Worm (Caenorhabditis elegans): ENCODE results near the gene R09D1.14.

R09D1.14 gene

DNA sequence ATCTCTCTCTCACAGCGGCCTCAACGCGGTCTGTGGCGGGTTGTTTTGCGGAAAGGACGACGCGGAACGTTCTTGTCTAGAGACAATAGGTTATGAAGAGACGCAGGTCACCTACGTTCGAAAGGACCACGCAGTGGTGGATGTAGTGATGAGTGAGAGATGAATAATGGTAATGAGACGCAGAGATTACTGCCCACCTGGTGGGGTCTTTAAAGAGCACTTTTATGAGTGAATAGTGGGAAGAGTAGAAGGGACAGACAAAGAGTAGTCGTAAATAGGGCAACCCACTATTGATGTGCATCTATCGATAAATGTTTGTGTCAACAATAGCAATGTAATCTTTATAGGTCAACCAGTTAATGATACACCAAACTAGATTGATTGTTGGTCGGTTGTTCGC lies 31.7 kb upstream of the R09D1.14 start (continued):
- TF ChIP-seq sox-2 (GFP tag; IDR thresholded peaks at IDR 0.05) (peak; percentile 32; the same call in 1 of the 2 replicates), ttx-3 (tag; optimal IDR thresholded peaks at IDR 0.05) (no peak), ahr-1 (tag; optimal IDR thresholded peaks at IDR 0.05) (no peak), unc-86 (tag; optimal IDR thresholded peaks at IDR 0.05) (no peak), hlh-15 (tag; optimal IDR thresholded peaks at IDR 0.05) (no peak), ceh-22 (tag; optimal IDR thresholded peaks at IDR 0.05) (peak; percentile 29), ceh-2 (tag; optimal IDR thresholded peaks at IDR 0.05) (peak; percentile 36), elt-4 (tag; optimal IDR thresholded peaks at IDR 0.05) (no peak), ceh-34 (tag; optimal IDR thresholded peaks at IDR 0.05) (no peak), odd-2 (tag; optimal IDR thresholded peaks at IDR 0.05) (no peak), nfya-1 (tag; optimal IDR thresholded peaks at IDR 0.05) (peak; percentile 31), syd-9 (tag; optimal IDR thresholded peaks at IDR 0.05) (no peak), hlh-6 (tag; optimal IDR thresholded peaks at IDR 0.05) (no peak), unc-55 (GFP tag; optimal IDR thresholded peaks at IDR 0.05) (peak; percentile 51), pax-1 (tag; optimal IDR thresholded peaks at IDR 0.05) (no peak), fax-1 (tag; optimal IDR thresholded peaks at IDR 0.05) (no peak)

DNA sequence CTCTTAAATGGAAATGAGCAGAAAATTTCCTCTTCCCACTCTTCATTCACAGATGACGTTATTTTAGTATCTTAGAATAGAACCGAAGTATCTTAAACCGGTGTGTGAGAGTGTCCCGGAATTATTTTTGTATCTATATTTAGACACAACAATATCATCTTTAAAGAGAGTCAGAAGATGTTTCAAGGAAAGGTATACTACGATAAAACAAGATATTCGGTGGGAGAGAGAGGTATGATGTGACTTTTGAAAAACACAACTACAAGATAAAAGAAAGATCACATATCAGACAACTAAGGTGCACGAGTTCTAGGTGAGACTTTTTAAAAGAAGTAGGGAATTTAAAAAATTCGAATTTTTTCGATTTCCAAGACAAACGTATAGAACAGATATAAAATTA lies 31.2 kb upstream of the R09D1.14 start:
- TF ChIP-seq syd-9 (tag; optimal IDR thresholded peaks at IDR 0.05): no peak
- no peak for TF ChIP-seq ref-2 (tag; optimal IDR thresholded peaks at IDR 0.05)
- no peak for TF ChIP-seq ceh-18 (tag; optimal IDR thresholded peaks at IDR 0.05)
- no peak for TF ChIP-seq unc-3 (GFP tag; conservative IDR thresholded peaks at IDR 0.05)
- TF ChIP-seq unc-3 (tag; optimal IDR thresholded peaks at IDR 0.05): no peak
- no peak for TF ChIP-seq C38D4.7 (GFP tag; optimal IDR thresholded peaks at IDR 0.05)
- TF ChIP-seq ceh-24 (tag; optimal IDR thresholded peaks at IDR 0.05): no peak
- no peak for TF ChIP-seq Y22D7AL.16 (tag; optimal IDR thresholded peaks at IDR 0.05)
- TF ChIP-seq pat-9 (tag; optimal IDR thresholded peaks at IDR 0.05): no peak
- no peak for TF ChIP-seq dmd-4 (tag; optimal IDR thresholded peaks at IDR 0.05; ENCODE audit: borderline replicate concordance)
- no peak for TF ChIP-seq ceh-19 (GFP tag; optimal IDR thresholded peaks at IDR 0.05)
- no peak for TF ChIP-seq pha-2 (tag; optimal IDR thresholded peaks at IDR 0.05)
- no peak for TF ChIP-seq npax-4 (tag; optimal IDR thresholded peaks at IDR 0.05)
- TF ChIP-seq T23F11.4 (GFP tag; optimal IDR thresholded peaks at IDR 0.05): no peak

DNA sequence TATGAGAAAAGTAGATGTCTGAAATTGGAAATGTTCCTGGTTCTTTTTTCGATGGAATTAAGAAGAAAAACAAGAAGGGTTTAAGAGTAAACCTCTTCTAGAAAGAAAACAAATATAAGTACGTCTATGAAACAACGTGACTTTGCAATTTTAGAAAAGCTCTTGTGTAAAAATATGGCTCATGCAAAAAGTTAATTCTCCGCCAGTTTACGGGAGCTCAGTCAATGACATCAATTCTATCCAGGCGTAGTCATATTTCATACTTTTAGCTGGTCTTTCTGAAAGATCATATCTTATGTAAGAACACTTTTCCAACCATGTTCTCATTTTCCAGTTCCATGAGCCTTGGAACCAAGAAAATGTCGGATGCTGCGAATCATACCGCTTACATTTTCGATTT lies 30.6 kb upstream of the R09D1.14 start:
- TF ChIP-seq ceh-6 (GFP tag; optimal IDR thresholded peaks at IDR 0.05) (no peak), pros-1 (tag; optimal IDR thresholded peaks at IDR 0.05) (no peak), ceh-22 (tag; optimal IDR thresholded peaks at IDR 0.05) (no peak), ceh-18 (tag; optimal IDR thresholded peaks at IDR 0.05) (no peak), npax-4 (tag; optimal IDR thresholded peaks at IDR 0.05) (no peak), K09A11.1 (tag; optimal IDR thresholded peaks at IDR 0.05; ENCODE audit: insufficient read depth) (no peak), hlh-8 (tag; optimal IDR thresholded peaks at IDR 0.05) (no peak), dve-1 (tag; optimal IDR thresholded peaks at IDR 0.05) (no peak), nhr-11 (tag; optimal IDR thresholded peaks at IDR 0.05) (no peak), ceh-2 (tag; optimal IDR thresholded peaks at IDR 0.05) (no peak), eyg-1 (tag; optimal IDR thresholded peaks at IDR 0.05) (no peak)

DNA sequence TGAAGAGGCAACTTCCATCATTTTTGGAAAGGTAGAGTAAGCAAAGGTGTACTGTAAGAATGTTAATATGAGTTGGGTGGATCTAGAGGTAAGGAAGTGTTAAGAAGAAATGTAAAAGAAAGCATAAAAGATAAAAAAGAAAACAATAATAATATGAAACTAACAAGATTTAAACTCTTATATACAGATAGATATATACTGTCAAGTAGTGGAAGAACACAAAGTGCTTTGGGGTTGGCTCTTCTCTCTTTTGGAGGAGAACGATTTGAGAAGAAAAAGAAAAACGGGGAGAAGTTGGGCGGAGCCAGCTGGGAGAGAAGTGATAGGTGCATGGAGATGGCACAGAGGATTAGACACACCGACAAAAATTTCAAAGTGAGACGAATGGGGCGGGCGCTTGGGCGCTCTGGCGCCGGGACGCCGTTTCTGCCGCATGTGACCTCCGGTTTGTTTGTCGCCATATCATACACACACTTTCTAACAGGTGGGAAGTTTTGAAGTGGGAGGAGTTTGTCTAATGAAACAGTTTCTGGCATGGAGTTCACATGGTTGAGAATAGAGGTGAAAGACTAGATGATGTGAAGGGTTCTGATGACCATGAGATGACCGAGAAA lies 28.1 kb upstream of the R09D1.14 start, which contains the start of gene T19H5.4:
Gene T19H5.4 (minus strand): TSS at position 51 of the 614 bp plus-strand sequence.
- TF ChIP-seq npax-4 (tag; optimal IDR thresholded peaks at IDR 0.05): no peak
- peak; percentile 23 for TF ChIP-seq ceh-31 (tag; optimal IDR thresholded peaks at IDR 0.05)
